Worm (Caenorhabditis elegans) whole organism, early embryonic: ENCODE results near the gene T19D12.6.

Source experiments
- ama-1 ChIP-seq: fragments of 150-350 bp; optimal IDR thresholded peaks from 2 replicates; lab custom pipeline; 2014
- ceh-13 ChIP-seq: fragments of 200-800 bp; sonication (Bioruptor generic); optimal IDR thresholded peaks from 2 replicates; lab custom pipeline; 2018; ENCODE audit warnings: mild to moderate bottlenecking, missing genetic modification characterization, missing compliant biosample characterization
- tbx-37 ChIP-seq: fragments of 200-800 bp; sonication (Bioruptor generic); conservative IDR thresholded peaks from 2 replicates; pipeline ENCODE4 v1.3.6; 2022; ENCODE audit warnings: missing genetic modification reagents, missing genetic modification characterization, missing compliant biosample characterization

ce11 chrII:6649026-6649425 is 6.1 kb upstream of the T19D12.6 start, which contains the start of gene oig-8:
- TF ChIP-seq ama-1 (lab: Kevin White, UChicago) = no peak
- TF ChIP-seq ceh-13 = no peak
- no peak for TF ChIP-seq tbx-37 (GFP tag; lab: Robert Waterston, UW)
